Worm (Caenorhabditis elegans) whole organism, late embryonic: ENCODE measurements around the gene flp-6.

Experiments
- C08G9.2 ChIP-seq: sonication (generic microtip); optimal IDR thresholded peaks from 2 replicates; lab custom pipeline; 2016; ENCODE audit warnings: mild to moderate bottlenecking, missing genetic modification characterization, moderate library complexity, missing compliant biosample characterization
- C38D4.7 ChIP-seq: fragments of 200-800 bp; sonication (Bioruptor generic); optimal IDR thresholded peaks from 2 replicates; lab custom pipeline; 2018; ENCODE audit warnings: mild to moderate bottlenecking, missing genetic modification characterization, moderate library complexity, missing compliant biosample characterization
- F13H6.1 ChIP-seq: sonication (generic microtip); optimal IDR thresholded peaks from 2 replicates; lab custom pipeline; 2016; ENCODE audit warnings: missing genetic modification characterization, missing compliant biosample characterization
- K09A11.1 ChIP-seq: sonication (generic microtip); optimal IDR thresholded peaks from 2 replicates; lab custom pipeline; 2017; ENCODE audit warnings: antibody characterized with exemption, mild to moderate bottlenecking, missing genetic modification characterization, missing compliant biosample characterization; ENCODE audit not compliant: insufficient read depth
- T23F11.4 ChIP-seq: fragments of 200-800 bp; sonication (Bioruptor generic); optimal IDR thresholded peaks from 2 replicates; lab custom pipeline; 2018; ENCODE audit warnings: mild to moderate bottlenecking, missing genetic modification characterization, missing compliant biosample characterization
- Y22D7AL.16 ChIP-seq: sonication (generic microtip); optimal IDR thresholded peaks from 2 replicates; lab custom pipeline; 2016; ENCODE audit warnings: missing genetic modification characterization, missing compliant biosample characterization
- ceh-14 ChIP-seq: sonication (generic microtip); optimal IDR thresholded peaks from 2 replicates; lab custom pipeline; 2016; ENCODE audit warnings: missing genotype, missing genetic modification characterization, missing compliant biosample characterization
- ceh-18 ChIP-seq: sonication (generic microtip); optimal IDR thresholded peaks from 2 replicates; lab custom pipeline; 2016; ENCODE audit warnings: missing genetic modification characterization, missing compliant biosample characterization
- ceh-19 ChIP-seq: fragments of 200-800 bp; sonication (Bioruptor generic); optimal IDR thresholded peaks from 2 replicates; lab custom pipeline; 2018; ENCODE audit warnings: mild to moderate bottlenecking, missing genetic modification characterization, missing compliant biosample characterization
- ceh-2 ChIP-seq: sonication (generic microtip); optimal IDR thresholded peaks from 2 replicates; lab custom pipeline; 2016; ENCODE audit warnings: missing genotype, missing genetic modification characterization, missing compliant biosample characterization
- ceh-24 ChIP-seq: sonication (generic microtip); optimal IDR thresholded peaks from 2 replicates; lab custom pipeline; 2016; ENCODE audit warnings: mild to moderate bottlenecking, missing genetic modification characterization, missing compliant biosample characterization
- ceh-30 ChIP-seq: fragments of 150-350 bp; optimal IDR thresholded peaks from 2 replicates; lab custom pipeline; 2014; ENCODE audit warnings: missing biosample characterization, missing genetic modification characterization
- ceh-31 ChIP-seq: sonication (generic microtip); optimal IDR thresholded peaks from 2 replicates; lab custom pipeline; 2016; ENCODE audit warnings: missing genetic modification characterization, missing compliant biosample characterization
- ceh-48 ChIP-seq: sonication (generic microtip); optimal IDR thresholded peaks from 2 replicates; lab custom pipeline; 2016; ENCODE audit warnings: missing genetic modification characterization, inconsistent platforms, missing compliant biosample characterization
- ceh-6 ChIP-seq: fragments of 200-800 bp; sonication (Bioruptor generic); optimal IDR thresholded peaks from 2 replicates; lab custom pipeline; 2018; ENCODE audit warnings: mild to moderate bottlenecking, missing genetic modification characterization, missing compliant biosample characterization
- ceh-9 ChIP-seq: sonication (generic microtip); optimal IDR thresholded peaks from 2 replicates; lab custom pipeline; 2016; ENCODE audit warnings: mild to moderate bottlenecking, missing genetic modification characterization, inconsistent platforms, missing compliant biosample characterization
- che-1 ChIP-seq: sonication (generic microtip); optimal IDR thresholded peaks from 2 replicates; lab custom pipeline; 2016; ENCODE audit warnings: mild to moderate bottlenecking, missing genetic modification characterization, missing compliant biosample characterization
- dmd-4 ChIP-seq: sonication (generic microtip); optimal IDR thresholded peaks from 2 replicates; lab custom pipeline; 2016; ENCODE audit warnings: borderline replicate concordance, missing genetic modification characterization, missing compliant biosample characterization
- eyg-1 ChIP-seq: sonication (generic microtip); optimal IDR thresholded peaks from 2 replicates; lab custom pipeline; 2016; ENCODE audit warnings: missing genotype, missing genetic modification characterization, missing compliant biosample characterization
- fkh-10 ChIP-seq: fragments of 150-350 bp; optimal IDR thresholded peaks from 2 replicates; lab custom pipeline; 2014; ENCODE audit warnings: missing biosample characterization, missing genetic modification reagents, missing genetic modification characterization
- gmeb-2 ChIP-seq: sonication (generic microtip); optimal IDR thresholded peaks from 2 replicates; lab custom pipeline; 2016; ENCODE audit warnings: missing genetic modification characterization, inconsistent platforms, missing compliant biosample characterization
- hlh-13 ChIP-seq: fragments of 200-800 bp; sonication (Bioruptor generic); optimal IDR thresholded peaks from 2 replicates; lab custom pipeline; 2018; ENCODE audit warnings: mild to moderate bottlenecking, missing genetic modification characterization, missing compliant biosample characterization
- hlh-15 ChIP-seq: sonication (generic microtip); optimal IDR thresholded peaks from 2 replicates; lab custom pipeline; 2016; ENCODE audit warnings: missing genetic modification characterization, missing compliant biosample characterization
- hlh-6 ChIP-seq: sonication (generic microtip); optimal IDR thresholded peaks from 2 replicates; lab custom pipeline; 2016; ENCODE audit warnings: missing genotype, missing genetic modification characterization, missing compliant biosample characterization
- hlh-8 ChIP-seq: sonication (generic microtip); optimal IDR thresholded peaks from 2 replicates; lab custom pipeline; 2016; ENCODE audit warnings: missing genotype, missing genetic modification characterization, missing compliant biosample characterization
- lin-11 ChIP-seq: fragments of 200-800 bp; sonication (Bioruptor generic); optimal IDR thresholded peaks from 2 replicates; lab custom pipeline; 2018; ENCODE audit warnings: mild to moderate bottlenecking, missing genetic modification characterization, missing compliant biosample characterization
- mec-3 ChIP-seq: sonication (generic microtip); optimal IDR thresholded peaks from 2 replicates; lab custom pipeline; 2016; ENCODE audit warnings: borderline replicate concordance, missing genetic modification characterization, missing compliant biosample characterization
- nfya-1 ChIP-seq: sonication (generic microtip); optimal IDR thresholded peaks from 2 replicates; lab custom pipeline; 2017; ENCODE audit warnings: missing genetic modification characterization, mild to moderate bottlenecking, missing compliant biosample characterization, antibody characterized with exemption, moderate library complexity
- nhr-11 ChIP-seq: fragments of 150-350 bp; optimal IDR thresholded peaks from 2 replicates; lab custom pipeline; 2014; ENCODE audit warnings: missing biosample characterization, missing genetic modification characterization
- npax-4 ChIP-seq: sonication (generic microtip); optimal IDR thresholded peaks from 2 replicates; lab custom pipeline; 2016; ENCODE audit warnings: missing genetic modification characterization, missing compliant biosample characterization
- odd-2 ChIP-seq: sonication (generic microtip); optimal IDR thresholded peaks from 2 replicates; lab custom pipeline; 2017; ENCODE audit warnings: antibody characterized with exemption, mild to moderate bottlenecking, missing genetic modification characterization, missing compliant biosample characterization
- pag-3 ChIP-seq: sonication (generic microtip); optimal IDR thresholded peaks from 2 replicates; lab custom pipeline; 2016; ENCODE audit warnings: missing compliant biosample characterization, missing genetic modification characterization, borderline replicate concordance
- pha-2 ChIP-seq: sonication (generic microtip); optimal IDR thresholded peaks from 2 replicates; lab custom pipeline; 2017; ENCODE audit warnings: mild to moderate bottlenecking, missing genetic modification characterization, missing compliant biosample characterization
- pha-4 ChIP-seq: fragments of 150-350 bp; optimal IDR thresholded peaks from 2 replicates; lab custom pipeline; 2018; ENCODE audit warnings: missing biosample characterization, missing genetic modification reagents, missing genetic modification characterization
- pqm-1 ChIP-seq: sonication (generic microtip); optimal IDR thresholded peaks from 2 replicates; lab custom pipeline; 2016; ENCODE audit warnings: missing genetic modification characterization, missing compliant biosample characterization
- rnt-1 ChIP-seq: sonication (generic microtip); optimal IDR thresholded peaks from 2 replicates; lab custom pipeline; 2016; ENCODE audit warnings: missing genetic modification characterization, missing compliant biosample characterization
- sdc-2 ChIP-seq: sonication (generic microtip); optimal IDR thresholded peaks from 2 replicates; lab custom pipeline; 2016; ENCODE audit warnings: missing genotype, missing genetic modification characterization, missing compliant biosample characterization
- sox-2 ChIP-seq: fragments of 200-800 bp; sonication (Bioruptor generic); IDR thresholded peaks from 2 replicates; pipeline ENCODE4 v1.3.6; 2022; ENCODE audit warnings: missing genetic modification reagents, missing genetic modification characterization, missing compliant biosample characterization
- sox-4 ChIP-seq: sonication (generic microtip); optimal IDR thresholded peaks from 2 replicates; lab custom pipeline; 2017; ENCODE audit warnings: mild to moderate bottlenecking, missing genetic modification characterization, inconsistent platforms, missing compliant biosample characterization
- syd-9 ChIP-seq: sonication (generic microtip); optimal IDR thresholded peaks from 2 replicates; lab custom pipeline; 2016; ENCODE audit warnings: mild to moderate bottlenecking, missing genetic modification characterization, moderate library complexity, missing compliant biosample characterization
- tbx-2 ChIP-seq: sonication (generic microtip); optimal IDR thresholded peaks from 2 replicates; lab custom pipeline; 2016; ENCODE audit warnings: missing genetic modification characterization, missing compliant biosample characterization
- tbx-7 ChIP-seq: sonication (generic microtip); optimal IDR thresholded peaks from 2 replicates; lab custom pipeline; 2016; ENCODE audit warnings: missing genotype, missing genetic modification characterization, missing compliant biosample characterization
- ttx-3 ChIP-seq: sonication (generic microtip); optimal IDR thresholded peaks from 2 replicates; lab custom pipeline; 2016; ENCODE audit warnings: missing genetic modification reagents, missing genetic modification characterization, missing compliant biosample characterization
- unc-3 ChIP-seq, 2 experiments: fragments of 200-800 bp in 1 of 2; sonication (Bioruptor generic) in 1 of 2; sonication (generic microtip) in 1 of 2; conservative IDR thresholded peaks in 1 of 2; optimal IDR thresholded peaks in 1 of 2; 2 replicates each; pipeline versions ENCODE4 v1.3.6 to Lab custom; 2016 to 2022; ENCODE audit warnings: missing compliant biosample characterization in 2 of 2, missing genetic modification characterization in 2 of 2, missing genetic modification reagents in 1 of 2
- unc-42 ChIP-seq: sonication (generic microtip); optimal IDR thresholded peaks from 2 replicates; lab custom pipeline; 2016; ENCODE audit warnings: missing genotype, missing genetic modification characterization, missing compliant biosample characterization
- unc-55 ChIP-seq: sonication (generic microtip); optimal IDR thresholded peaks from 2 replicates; lab custom pipeline; 2017; ENCODE audit warnings: missing biosample characterization, missing genetic modification reagents, missing genetic modification characterization
- unc-86 ChIP-seq: sonication (generic microtip); optimal IDR thresholded peaks from 2 replicates; lab custom pipeline; 2016; ENCODE audit warnings: missing genetic modification characterization, missing compliant biosample characterization

flp-6 gene

ce11 chrV:9500826-9501451 is 29.2 kb downstream of the flp-6 start, which contains the start of gene swt-5:
swt-5 (plus strand) TSS chrV:9501401.
- no peak for TF ChIP-seq hlh-8
- no peak for TF ChIP-seq pqm-1 (tag; lab: Kevin White, UChicago)

ce11 chrV:9503152-9503817 is 31.5 kb downstream of the flp-6 start:
- peak; percentile 57 for TF ChIP-seq mec-3
- TF ChIP-seq T23F11.4 = peak; percentile 90
- no peak for TF ChIP-seq nhr-11 (tag; lab: Kevin White, UChicago)
- peak; percentile 62 for TF ChIP-seq ceh-24 (tag; lab: Kevin White, UChicago)
- TF ChIP-seq syd-9 (tag; lab: Kevin White, UChicago) = peak; percentile 88
- TF ChIP-seq rnt-1 = peak; percentile 66
- TF ChIP-seq ceh-30 = no peak
- peak; percentile 90 for TF ChIP-seq ceh-19 (GFP tag; lab: Kevin White, UChicago)
- TF ChIP-seq nfya-1 (tag; lab: Kevin White, UChicago) = peak; percentile 59
- peak; percentile 90 for TF ChIP-seq hlh-13 (GFP tag; lab: Kevin White, UChicago)
- TF ChIP-seq odd-2 (tag; lab: Kevin White, UChicago) = peak; percentile 39
- peak; percentile 45 for TF ChIP-seq ceh-14 (tag; lab: Kevin White, UChicago)
- peak; percentile 84 for TF ChIP-seq unc-42
- TF ChIP-seq unc-3 (GFP tag; conservative IDR thresholded peaks at IDR 0.05; lab: Robert Waterston, UW) = peak; percentile 87
- peak; percentile 86 for TF ChIP-seq unc-3 (tag; optimal IDR thresholded peaks at IDR 0.05; lab: Kevin White, UChicago)
- no peak for TF ChIP-seq unc-55
- peak; percentile 80 for TF ChIP-seq tbx-2 (tag; lab: Kevin White, UChicago)
- peak; percentile 92 for TF ChIP-seq pha-2 (tag; lab: Kevin White, UChicago)
- peak; percentile 81 for TF ChIP-seq lin-11
- peak; percentile 65 for TF ChIP-seq F13H6.1 (tag; lab: Kevin White, UChicago)
- TF ChIP-seq Y22D7AL.16 (tag; lab: Kevin White, UChicago) = peak; percentile 76
- peak; percentile 59 for TF ChIP-seq hlh-8
- peak; percentile 88 for TF ChIP-seq eyg-1 (tag; lab: Kevin White, UChicago)
- TF ChIP-seq pha-4 = no peak
- peak; percentile 74 for TF ChIP-seq ceh-18 (tag; lab: Kevin White, UChicago)
- TF ChIP-seq hlh-15 (tag; lab: Kevin White, UChicago) = peak; percentile 65
- TF ChIP-seq tbx-7 (tag; lab: Kevin White, UChicago) = peak; percentile 41
- peak; percentile 78 for TF ChIP-seq ceh-48 (tag; lab: Kevin White, UChicago)
- TF ChIP-seq C08G9.2 (tag; lab: Kevin White, UChicago) = peak; percentile 77
- TF ChIP-seq npax-4 (tag; lab: Kevin White, UChicago) = peak; percentile 76
- TF ChIP-seq ceh-9 (tag; lab: Kevin White, UChicago) = peak; percentile 46
- TF ChIP-seq ceh-2 (tag; lab: Kevin White, UChicago) = peak; percentile 77
- TF ChIP-seq pag-3 (tag; lab: Kevin White, UChicago) = peak; percentile 11
- TF ChIP-seq ceh-6 (GFP tag; lab: Kevin White, UChicago) = peak; percentile 93
- peak; percentile 78 for TF ChIP-seq sdc-2 (tag; lab: Kevin White, UChicago)
- TF ChIP-seq gmeb-2 (tag; lab: Kevin White, UChicago) = peak; percentile 92
- TF ChIP-seq sox-2 (GFP tag; lab: Robert Waterston, UW) = peak; percentile 84
- TF ChIP-seq dmd-4 (tag; lab: Kevin White, UChicago) = peak; percentile 59
- peak; percentile 87 for TF ChIP-seq ttx-3 (tag; lab: Kevin White, UChicago)
- peak; percentile 83 for TF ChIP-seq C38D4.7
- peak; percentile 84 for TF ChIP-seq che-1
- peak; percentile 79 for TF ChIP-seq ceh-31 (tag; lab: Kevin White, UChicago)
- TF ChIP-seq sox-4 (tag; lab: Kevin White, UChicago) = peak; percentile 78
- peak; percentile 45 for TF ChIP-seq pqm-1 (tag; lab: Kevin White, UChicago)
- TF ChIP-seq hlh-6 (tag; lab: Kevin White, UChicago) = peak; percentile 94
- peak; percentile 71 for TF ChIP-seq K09A11.1 (tag; lab: Kevin White, UChicago)
- TF ChIP-seq fkh-10 (GFP tag; lab: Kevin White, UChicago) = peak; percentile 62
- TF ChIP-seq unc-86 = peak; percentile 88
